Worm (Caenorhabditis elegans): Measurements from ENCODE around the gene fbxb-61.

- no peak for TF ChIP-seq ceh-82 (tag; optimal IDR thresholded peaks at IDR 0.05)
- no peak for TF ChIP-seq unc-39 (tag; optimal IDR thresholded peaks at IDR 0.05)
- TF ChIP-seq elt-3 (tag; optimal IDR thresholded peaks at IDR 0.05), result no peak
- TF ChIP-seq tbx-2 (tag; optimal IDR thresholded peaks at IDR 0.05), result no peak
- no peak for TF ChIP-seq nhr-23 (tag; optimal IDR thresholded peaks at IDR 0.05)
- TF ChIP-seq zag-1 (tag; optimal IDR thresholded peaks at IDR 0.05), result no peak
Observed at ce11 chrV:19282314-19282713, 21.6 kb upstream of the fbxb-61 start, which contains the start of gene fbxb-117.

Measured in whole organism, L3 larva.